Worm (Caenorhabditis elegans) whole organism, early embryonic: ENCODE data around the gene F38B2.3.

Source experiments
- B0310.2 ChIP-seq: sonication (generic microtip); optimal IDR thresholded peaks from 2 replicates; lab custom pipeline; 2016; ENCODE audit warnings: mild to moderate bottlenecking, missing genetic modification characterization, missing compliant biosample characterization
- F13C5.2 ChIP-seq: sonication (generic microtip); optimal IDR thresholded peaks from 2 replicates; lab custom pipeline; 2017; ENCODE audit warnings: mild to moderate bottlenecking, missing genetic modification characterization, inconsistent platforms, missing compliant biosample characterization
- aly-1 ChIP-seq: sonication (generic microtip); optimal IDR thresholded peaks from 2 replicates; lab custom pipeline; 2016; ENCODE audit warnings: missing genetic modification characterization, missing compliant biosample characterization
- ama-1 ChIP-seq: fragments of 150-350 bp; optimal IDR thresholded peaks from 2 replicates; lab custom pipeline; 2014
- ceh-13 ChIP-seq: fragments of 200-800 bp; sonication (Bioruptor generic); optimal IDR thresholded peaks from 2 replicates; lab custom pipeline; 2018; ENCODE audit warnings: mild to moderate bottlenecking, missing genetic modification characterization, missing compliant biosample characterization
- ceh-36 ChIP-seq: sonication (generic microtip); optimal IDR thresholded peaks from 2 replicates; lab custom pipeline; 2016; ENCODE audit warnings: missing genetic modification characterization, inconsistent platforms, missing compliant biosample characterization
- ets-7 ChIP-seq: sonication (generic microtip); optimal IDR thresholded peaks from 2 replicates; lab custom pipeline; 2016; ENCODE audit warnings: missing genotype, missing genetic modification characterization, missing compliant biosample characterization
- flt-1 ChIP-seq: fragments of 200-800 bp; sonication (Bioruptor generic); IDR thresholded peaks from 2 replicates; pipeline ENCODE4 v1.3.6; 2022; ENCODE audit warnings: missing genetic modification characterization, missing compliant biosample characterization
- hmbx-1 ChIP-seq: sonication (generic microtip); optimal IDR thresholded peaks from 2 replicates; lab custom pipeline; 2016; ENCODE audit warnings: mild to moderate bottlenecking, missing genetic modification characterization, missing compliant biosample characterization
- hmg-4 ChIP-seq: fragments of 200-800 bp; sonication (Bioruptor generic); optimal IDR thresholded peaks from 2 replicates; lab custom pipeline; 2018; ENCODE audit warnings: mild to moderate bottlenecking, missing genetic modification characterization, missing compliant biosample characterization
- hnd-1 ChIP-seq: sonication (generic microtip); optimal IDR thresholded peaks from 2 replicates; lab custom pipeline; 2016; ENCODE audit warnings: missing genetic modification characterization, missing compliant biosample characterization
- pes-1 ChIP-seq: fragments of 200-800 bp; sonication (Bioruptor generic); IDR thresholded peaks from 2 replicates; pipeline ENCODE4 v1.3.6; 2022; ENCODE audit warnings: missing genetic modification reagents, missing genetic modification characterization, missing compliant biosample characterization
- scrt-1 ChIP-seq: fragments of 200-800 bp; sonication (Bioruptor generic); IDR thresholded peaks from 2 replicates; pipeline ENCODE4 v1.3.6; 2022; ENCODE audit warnings: missing genetic modification characterization, missing compliant biosample characterization
- sea-1 ChIP-seq: fragments of 200-800 bp; sonication (Bioruptor generic); conservative IDR thresholded peaks from 2 replicates; pipeline ENCODE4 v1.3.6; 2022; ENCODE audit warnings: missing genetic modification characterization, missing compliant biosample characterization
- tbx-11 ChIP-seq: fragments of 200-800 bp; sonication (Bioruptor generic); IDR thresholded peaks from 2 replicates; pipeline ENCODE4 v1.3.6; 2022; ENCODE audit warnings: missing genetic modification characterization, missing compliant biosample characterization
- tbx-37 ChIP-seq: fragments of 200-800 bp; sonication (Bioruptor generic); conservative IDR thresholded peaks from 2 replicates; pipeline ENCODE4 v1.3.6; 2022; ENCODE audit warnings: missing genetic modification reagents, missing genetic modification characterization, missing compliant biosample characterization
- tra-4 ChIP-seq: sonication (generic microtip); optimal IDR thresholded peaks from 2 replicates; lab custom pipeline; 2017; ENCODE audit warnings: missing genetic modification characterization, missing compliant biosample characterization

Gene F38B2.3

DNA sequence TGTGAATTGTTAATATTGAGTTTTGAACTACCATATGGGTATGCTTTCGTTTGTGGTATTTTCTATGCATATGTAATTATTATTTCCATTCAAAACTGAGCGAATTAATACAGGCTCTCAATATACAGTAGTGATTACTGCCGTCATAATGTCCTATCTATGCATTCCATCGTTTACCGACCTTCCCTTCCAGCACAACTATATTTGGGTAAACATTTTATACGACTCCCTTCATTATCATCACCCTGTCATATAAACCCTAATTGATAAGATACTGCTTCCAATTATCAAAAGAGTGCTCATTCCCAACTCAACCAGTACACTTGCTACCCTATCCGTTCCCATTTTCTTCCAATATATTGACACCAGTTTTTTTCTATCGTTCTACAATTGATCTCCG lies 3.8 kb upstream of the F38B2.3 start:
- TF ChIP-seq ceh-13 (GFP tag; lab: Kevin White, UChicago) (no peak), sea-1 (GFP tag; lab: Robert Waterston, UW) (no peak), B0310.2 (tag; lab: Kevin White, UChicago) (no peak), F13C5.2 (tag; lab: Kevin White, UChicago) (no peak), ets-7 (tag; lab: Kevin White, UChicago) (no peak), flt-1 (GFP tag; lab: Robert Waterston, UW) (no peak), ceh-36 (tag; lab: Kevin White, UChicago) (no peak), aly-1 (tag; lab: Kevin White, UChicago) (no peak), tbx-11 (GFP tag; lab: Robert Waterston, UW) (no peak), pes-1 (no peak), hmbx-1 (tag; lab: Kevin White, UChicago) (no peak), hnd-1 (tag; lab: Kevin White, UChicago) (no peak), hmg-4 (no peak), scrt-1 (GFP tag; lab: Robert Waterston, UW) (no peak), ama-1 (lab: Kevin White, UChicago) (no peak), tbx-37 (GFP tag; lab: Robert Waterston, UW) (no peak), tra-4 (tag; lab: Kevin White, UChicago) (no peak)

DNA sequence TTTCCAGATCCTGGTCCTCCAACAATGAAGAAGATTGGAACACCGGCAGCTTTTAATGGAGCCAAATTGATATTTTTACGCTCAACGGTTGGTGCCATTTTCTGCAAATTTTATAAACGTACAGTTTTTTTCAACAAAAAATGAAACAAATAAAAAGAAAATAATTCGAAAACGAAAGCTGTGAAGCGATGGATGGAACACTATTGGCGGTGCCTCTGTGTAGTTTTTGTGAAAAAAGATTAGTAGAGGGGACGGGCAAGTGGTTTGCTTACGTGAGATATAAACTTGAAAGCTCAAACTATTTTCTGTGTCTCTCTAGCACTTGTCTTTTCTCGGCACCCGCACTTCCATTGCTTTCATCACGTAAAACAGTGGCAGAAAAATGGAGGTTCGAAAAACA lies 1.5 kb upstream of the F38B2.3 start, which contains the start of gene F38B2.4:
F38B2.4 (minus strand) TSS at position 101 of the 400 bp plus-strand sequence.
- no peak for TF ChIP-seq flt-1 (GFP tag; lab: Robert Waterston, UW)
- no peak for TF ChIP-seq tbx-37 (GFP tag; lab: Robert Waterston, UW)
- TF ChIP-seq hnd-1 (tag; lab: Kevin White, UChicago): no peak
- no peak for TF ChIP-seq aly-1 (tag; lab: Kevin White, UChicago)
- no peak for TF ChIP-seq B0310.2 (tag; lab: Kevin White, UChicago)
- no peak for TF ChIP-seq hmg-4
- no peak for TF ChIP-seq hmbx-1 (tag; lab: Kevin White, UChicago)
- TF ChIP-seq tra-4 (tag; lab: Kevin White, UChicago): no peak
- no peak for TF ChIP-seq scrt-1 (GFP tag; lab: Robert Waterston, UW)
- no peak for TF ChIP-seq pes-1

DNA sequence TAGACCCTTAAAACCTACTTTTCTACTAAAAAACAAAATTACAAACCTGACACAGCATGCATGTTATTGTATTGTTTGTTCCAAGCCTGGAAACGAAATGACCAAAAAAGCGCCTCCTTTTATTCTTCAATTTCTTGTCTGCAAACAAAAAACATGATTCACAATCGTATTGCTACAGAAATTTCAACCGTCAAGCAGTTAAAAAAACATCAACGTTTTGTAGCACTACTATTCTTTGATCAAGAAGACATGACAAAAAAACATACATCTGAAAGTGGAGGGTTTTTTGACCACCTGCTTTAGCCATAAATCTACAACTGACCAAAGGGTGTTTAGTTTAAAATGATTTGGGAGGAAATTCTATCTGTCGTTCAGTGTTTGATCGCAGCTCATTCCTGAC lies 5.0 kb downstream of the F38B2.3 start, which contains the start of gene F38B2.6:
F38B2.6 (minus strand) TSS at position 101 of the 400 bp plus-strand sequence.
- no peak for TF ChIP-seq scrt-1 (GFP tag; lab: Robert Waterston, UW)
- TF ChIP-seq ets-7 (tag; lab: Kevin White, UChicago): no peak
- TF ChIP-seq ceh-13 (GFP tag; lab: Kevin White, UChicago): no peak
- no peak for TF ChIP-seq ceh-36 (tag; lab: Kevin White, UChicago)
- no peak for TF ChIP-seq hmg-4
- TF ChIP-seq pes-1: no peak
- no peak for TF ChIP-seq hmbx-1 (tag; lab: Kevin White, UChicago)
- no peak for TF ChIP-seq hnd-1 (tag; lab: Kevin White, UChicago)
- no peak for TF ChIP-seq ama-1 (lab: Kevin White, UChicago)
- no peak for TF ChIP-seq tbx-37 (GFP tag; lab: Robert Waterston, UW)
- no peak for TF ChIP-seq F13C5.2 (tag; lab: Kevin White, UChicago)
- no peak for TF ChIP-seq tbx-11 (GFP tag; lab: Robert Waterston, UW)
- TF ChIP-seq tra-4 (tag; lab: Kevin White, UChicago): no peak
- TF ChIP-seq flt-1 (GFP tag; lab: Robert Waterston, UW): no peak
- no peak for TF ChIP-seq sea-1 (GFP tag; lab: Robert Waterston, UW)
- no peak for TF ChIP-seq aly-1 (tag; lab: Kevin White, UChicago)
- TF ChIP-seq B0310.2 (tag; lab: Kevin White, UChicago): no peak

DNA sequence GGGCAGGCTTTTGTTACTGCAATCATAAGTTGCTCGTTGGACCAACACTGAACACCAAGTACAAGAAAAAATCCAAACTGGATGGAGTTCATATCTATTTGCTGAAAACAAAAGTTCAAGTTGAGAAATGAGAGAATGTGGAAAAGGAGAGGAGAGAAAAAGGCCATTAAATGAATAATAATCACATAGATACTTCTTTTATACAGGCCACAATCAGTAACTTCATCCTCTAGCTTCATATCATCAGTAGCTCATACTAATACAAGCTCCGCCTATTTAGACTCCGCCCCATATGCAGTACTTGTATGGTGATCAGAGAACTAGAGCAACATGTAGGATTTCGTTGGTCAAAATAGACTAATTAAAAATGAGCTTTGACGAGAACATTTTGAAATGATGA lies 6.9 kb downstream of the F38B2.3 start, which contains the start of gene F38B2.2:
F38B2.2 (minus strand) TSS at position 101 of the 400 bp plus-strand sequence.
- TF ChIP-seq hmg-4: no peak
- TF ChIP-seq ama-1 (lab: Kevin White, UChicago): no peak
- TF ChIP-seq B0310.2 (tag; lab: Kevin White, UChicago): no peak
- TF ChIP-seq tbx-37 (GFP tag; lab: Robert Waterston, UW): no peak

DNA sequence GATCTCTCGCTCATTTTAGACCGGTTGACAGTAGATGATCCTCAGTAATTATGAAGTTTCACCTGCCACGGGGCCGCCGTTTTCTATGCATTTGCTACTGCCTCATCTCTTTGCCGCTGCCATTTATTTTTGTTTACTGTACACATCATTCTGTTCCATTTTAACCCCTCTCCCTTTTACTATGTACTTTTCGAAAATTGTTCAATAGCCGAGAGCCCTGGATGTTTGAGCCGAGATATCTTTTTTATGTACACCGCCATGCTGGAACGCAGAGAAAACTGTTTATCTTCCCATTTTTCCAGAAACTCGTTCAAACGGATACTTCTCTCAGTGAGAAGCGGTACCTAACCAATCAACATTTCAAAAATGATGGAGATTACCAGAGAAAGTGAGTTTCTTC lies 15.3 kb downstream of the F38B2.3 start, which contains the start of gene ifa-1:
ifa-1 (plus strand) TSS at position 301 of the 400 bp plus-strand sequence.
- TF ChIP-seq hmbx-1 (tag; lab: Kevin White, UChicago) (no peak), hnd-1 (tag; lab: Kevin White, UChicago) (no peak), aly-1 (tag; lab: Kevin White, UChicago) (no peak), B0310.2 (tag; lab: Kevin White, UChicago) (no peak)

DNA sequence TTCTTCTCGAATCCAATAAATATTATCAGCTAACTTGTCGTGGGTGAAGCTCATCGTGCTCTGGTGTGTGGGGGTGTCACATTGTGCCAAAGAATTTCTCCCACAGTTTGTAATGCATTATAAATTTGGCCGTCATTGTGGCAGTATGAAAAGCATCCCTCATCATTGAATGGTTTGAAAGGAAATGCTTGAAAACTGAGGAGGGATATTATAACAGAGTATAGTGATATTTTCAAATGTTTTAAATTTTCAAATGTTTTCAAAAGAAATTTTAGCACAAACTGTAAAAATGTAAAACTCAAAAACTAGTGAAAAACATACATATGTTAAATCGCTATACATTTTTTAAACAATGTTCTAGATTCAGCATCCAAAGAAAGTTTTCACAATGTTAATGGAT lies 17.2 kb downstream of the F38B2.3 start, which contains the start of gene C03A3.3:
C03A3.3 (minus strand) TSS at position 101 of the 400 bp plus-strand sequence.
- no peak for TF ChIP-seq flt-1 (GFP tag; lab: Robert Waterston, UW)
- no peak for TF ChIP-seq tbx-37 (GFP tag; lab: Robert Waterston, UW)
- TF ChIP-seq hmbx-1 (tag; lab: Kevin White, UChicago): no peak
- TF ChIP-seq sea-1 (GFP tag; lab: Robert Waterston, UW): no peak
- no peak for TF ChIP-seq scrt-1 (GFP tag; lab: Robert Waterston, UW)
- no peak for TF ChIP-seq B0310.2 (tag; lab: Kevin White, UChicago)
- no peak for TF ChIP-seq tbx-11 (GFP tag; lab: Robert Waterston, UW)
- TF ChIP-seq ets-7 (tag; lab: Kevin White, UChicago): no peak
- no peak for TF ChIP-seq hmg-4
- TF ChIP-seq tra-4 (tag; lab: Kevin White, UChicago): no peak
- no peak for TF ChIP-seq pes-1
- no peak for TF ChIP-seq ceh-13 (GFP tag; lab: Kevin White, UChicago)
- TF ChIP-seq F13C5.2 (tag; lab: Kevin White, UChicago): no peak
- TF ChIP-seq ama-1 (lab: Kevin White, UChicago): no peak
- TF ChIP-seq ceh-36 (tag; lab: Kevin White, UChicago): no peak
- no peak for TF ChIP-seq aly-1 (tag; lab: Kevin White, UChicago)
- no peak for TF ChIP-seq hnd-1 (tag; lab: Kevin White, UChicago)

DNA sequence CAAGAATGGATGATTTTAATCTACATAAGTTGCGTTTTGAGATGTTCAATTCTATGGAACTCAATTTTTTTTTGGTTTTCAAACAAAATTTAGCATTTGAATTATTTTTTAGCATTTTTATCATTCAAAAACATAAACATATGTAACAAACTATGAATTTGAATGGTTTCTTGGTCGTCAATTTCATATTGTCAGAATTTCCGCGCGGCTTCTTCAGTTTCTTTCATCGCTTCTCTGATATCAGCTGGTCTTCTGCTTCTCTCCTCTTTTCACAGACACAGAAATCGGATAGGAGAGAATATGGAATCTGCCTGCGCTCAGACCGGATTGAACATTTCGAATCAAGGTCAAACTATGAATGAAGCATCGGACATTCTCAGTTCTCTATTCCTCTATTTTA lies 19.4 kb downstream of the F38B2.3 start, which contains the start of gene C03A3.9:
C03A3.9 (plus strand) TSS at position 301 of the 400 bp plus-strand sequence.
- TF ChIP-seq hmbx-1 (tag; lab: Kevin White, UChicago) (no peak), scrt-1 (GFP tag; lab: Robert Waterston, UW) (no peak), tbx-37 (GFP tag; lab: Robert Waterston, UW) (no peak), tra-4 (tag; lab: Kevin White, UChicago) (no peak), ceh-36 (tag; lab: Kevin White, UChicago) (no peak), ceh-13 (GFP tag; lab: Kevin White, UChicago) (no peak), tbx-11 (GFP tag; lab: Robert Waterston, UW) (no peak), flt-1 (GFP tag; lab: Robert Waterston, UW) (no peak), ets-7 (tag; lab: Kevin White, UChicago) (no peak), F13C5.2 (tag; lab: Kevin White, UChicago) (no peak), pes-1 (no peak), sea-1 (GFP tag; lab: Robert Waterston, UW) (no peak), hnd-1 (tag; lab: Kevin White, UChicago) (no peak), B0310.2 (tag; lab: Kevin White, UChicago) (no peak), hmg-4 (no peak)
